Fruit fly (Drosophila melanogaster) whole organism, prepupa: ENCODE measurements around the gene wapl.

ENCODE experiments used
- CG6276 ChIP-seq: fragments of 200-800 bp; sonication (Bioruptor generic); optimal IDR thresholded peaks from 2 replicates; lab custom pipeline; 2017; ENCODE audit warnings: missing biosample characterization, mild to moderate bottlenecking, missing genetic modification characterization
- CG6854 ChIP-seq: fragments of 200-800 bp; sonication (Bioruptor generic); optimal IDR thresholded peaks from 2 replicates; lab custom pipeline; 2017; ENCODE audit warnings: missing biosample characterization, mild to moderate bottlenecking, missing genetic modification characterization
- Lpt ChIP-seq: fragments of 200-800 bp; sonication (Bioruptor generic); optimal IDR thresholded peaks from 3 replicates; lab custom pipeline; 2016; ENCODE audit warnings: missing biosample characterization, missing genetic modification characterization
- OdsH ChIP-seq: fragments of 200-800 bp; sonication (Bioruptor generic); optimal IDR thresholded peaks from 3 replicates; lab custom pipeline; 2016; ENCODE audit warnings: missing biosample characterization, missing genetic modification characterization
- cyc ChIP-seq: fragments of 200-800 bp; sonication (Bioruptor generic); optimal IDR thresholded peaks from 3 replicates; lab custom pipeline; 2016; ENCODE audit warnings: missing biosample characterization, missing genetic modification characterization
- fkh ChIP-seq: fragments of 200-800 bp; sonication (Bioruptor generic); optimal IDR thresholded peaks from 3 replicates; lab custom pipeline; 2017; ENCODE audit warnings: missing biosample characterization, mild to moderate bottlenecking, missing genetic modification characterization, moderate library complexity
- svp ChIP-seq: fragments of 200-800 bp; sonication (Bioruptor generic); peaks from one replicate; lab custom pipeline; 2016; ENCODE audit warnings: missing biosample characterization, missing genetic modification characterization

DNA sequence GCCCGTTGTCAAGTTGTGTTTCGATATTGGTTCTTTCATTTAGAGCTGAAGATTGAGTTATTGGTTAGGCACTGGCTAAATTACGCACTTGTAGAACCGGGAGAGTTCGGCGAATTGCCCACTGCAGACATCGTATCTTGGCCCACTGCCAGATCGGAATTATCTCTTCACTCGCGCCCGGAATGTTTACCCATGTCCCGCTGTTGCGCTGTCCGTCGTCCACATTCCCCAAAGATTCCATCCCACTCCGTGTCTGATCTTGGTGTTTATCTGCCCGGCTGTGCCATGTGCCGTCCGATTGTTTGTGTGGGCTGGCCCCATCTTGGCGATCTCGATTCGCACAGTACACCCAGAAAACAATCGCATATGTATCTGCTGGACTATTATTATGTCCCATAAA lies 54.4 kb downstream of the wapl start:
- TF ChIP-seq OdsH (GFP tag; lab: Kevin White, UChicago) (no peak), cyc (GFP tag; lab: Kevin White, UChicago) (no peak), CG6854 (GFP tag; lab: Kevin White, UChicago) (no peak), svp (GFP tag; lab: Kevin White, UChicago) (no peak), CG6276 (no peak), Lpt (GFP tag; lab: Kevin White, UChicago) (no peak), fkh (no peak)
